Fruit fly (Drosophila melanogaster) whole organism, pupa: Measurements from ENCODE around the gene Fur1.

Experiments used
- CG13204 ChIP-seq: fragments of 200-800 bp; sonication (Bioruptor generic); optimal IDR thresholded peaks from 2 replicates; lab custom pipeline; 2018; ENCODE audit warnings: missing biosample characterization, mild to moderate bottlenecking, missing genetic modification characterization, moderate library complexity
- CG32121 ChIP-seq: fragments of 200-800 bp; sonication (Bioruptor generic); IDR thresholded peaks from 2 replicates; pipeline ENCODE4 v1.3.6; 2022; ENCODE audit warnings: missing biosample characterization, missing genetic modification characterization
- CG4496 ChIP-seq: fragments of 200-800 bp; sonication (Bioruptor generic); IDR thresholded peaks from 3 replicates; pipeline ENCODE4 v1.3.6; 2022; ENCODE audit warnings: missing biosample characterization, missing genetic modification characterization
- CG8301 ChIP-seq: fragments of 200-800 bp; sonication (Bioruptor generic); optimal IDR thresholded peaks from 2 replicates; lab custom pipeline; 2018; ENCODE audit warnings: missing biosample characterization, mild to moderate bottlenecking, missing genetic modification characterization
- fd96Ca ChIP-seq: fragments of 200-800 bp; sonication (Bioruptor generic); IDR thresholded peaks from 3 replicates; pipeline ENCODE4 v1.3.6; 2022; ENCODE audit warnings: missing biosample characterization, missing genetic modification characterization
- rn ChIP-seq: fragments of 200-800 bp; sonication (Bioruptor generic); IDR thresholded peaks from 2 replicates; pipeline ENCODE4 v1.3.6; 2022; ENCODE audit warnings: missing biosample characterization, missing genetic modification characterization

DNA sequence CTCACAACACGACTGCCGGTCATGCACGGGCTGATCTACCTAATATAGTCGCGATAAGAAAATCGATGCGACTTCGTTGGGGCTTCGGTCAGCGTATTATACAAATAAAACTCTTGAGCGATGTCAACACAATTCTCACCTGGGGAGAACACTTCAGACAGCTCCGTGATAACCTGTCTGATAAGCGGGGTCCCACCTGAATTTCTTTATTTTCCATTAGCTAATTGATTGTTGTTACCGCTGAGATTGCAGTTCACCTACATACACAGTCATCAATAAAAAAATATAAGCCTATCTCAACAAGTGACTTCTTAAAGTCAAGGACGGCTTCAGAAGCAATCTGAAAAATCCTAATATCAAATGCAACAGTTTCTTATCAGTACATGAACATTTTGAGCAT lies 126.0 kb downstream of the Fur1 start, which contains the start of gene tobi:
- no peak for TF ChIP-seq CG32121
- TF ChIP-seq CG4496 (GFP tag; lab: Robert Waterston, UW): no peak
- TF ChIP-seq CG13204 (GFP tag; lab: Kevin White, UChicago): no peak
- no peak for TF ChIP-seq rn (GFP tag; lab: Robert Waterston, UW)
- no peak for TF ChIP-seq CG8301
- no peak for TF ChIP-seq fd96Ca (GFP tag; lab: Robert Waterston, UW)
